Fruit fly (Drosophila melanogaster) whole organism, embryonic: ENCODE results near the gene CG44362.

ENCODE experiments used
- Ada2b ChIP-seq: fragments of 200-800 bp; sonication (Bioruptor generic); IDR thresholded peaks from 2 replicates; pipeline ENCODE4 v1.3.6; 2022; ENCODE audit warnings: missing biosample characterization, missing genetic modification characterization
- Aef1 ChIP-seq: fragments of 200-800 bp; sonication (Bioruptor generic); IDR thresholded peaks from 3 replicates; pipeline ENCODE4 v1.3.6; 2022; ENCODE audit warnings: missing biosample characterization, missing genetic modification characterization
- B-H2 ChIP-seq: fragments of 200-800 bp; sonication (Bioruptor generic); optimal IDR thresholded peaks from 2 replicates; lab custom pipeline; 2018; ENCODE audit warnings: missing biosample characterization, mild to moderate bottlenecking, missing genetic modification characterization
- Bteb2 ChIP-seq: fragments of 200-800 bp; sonication (Bioruptor generic); optimal IDR thresholded peaks from 2 replicates; lab custom pipeline; 2016; ENCODE audit warnings: missing biosample characterization, missing genetic modification characterization
- CG1024 ChIP-seq: fragments of 200-800 bp; sonication (Bioruptor generic); IDR thresholded peaks from 2 replicates; pipeline ENCODE4 v1.3.6; 2022; ENCODE audit warnings: missing biosample characterization, missing genetic modification characterization
- CG10321 ChIP-seq: fragments of 200-800 bp; sonication (Bioruptor generic); IDR thresholded peaks from 2 replicates; pipeline ENCODE4 v1.3.6; 2022; ENCODE audit warnings: missing biosample characterization, missing genetic modification characterization
- CG11456 ChIP-seq: fragments of 200-800 bp; sonication (Bioruptor generic); IDR thresholded peaks from 3 replicates; pipeline ENCODE4 v1.3.6; 2022; ENCODE audit warnings: missing biosample characterization, missing genetic modification characterization
- CG1233 ChIP-seq: fragments of 200-800 bp; sonication (Bioruptor generic); optimal IDR thresholded peaks from 4 replicates; lab custom pipeline; 2018; ENCODE audit warnings: missing biosample characterization, mild to moderate bottlenecking, missing genetic modification characterization
- CG12391 ChIP-seq: fragments of 200-800 bp; sonication (Bioruptor generic); optimal IDR thresholded peaks from 3 replicates; lab custom pipeline; 2018; ENCODE audit warnings: missing biosample characterization, mild to moderate bottlenecking, missing genetic modification characterization, moderate library complexity
- CG13894 ChIP-seq: fragments of 200-800 bp; sonication (Bioruptor generic); optimal IDR thresholded peaks from 3 replicates; lab custom pipeline; 2018; ENCODE audit warnings: missing biosample characterization, mild to moderate bottlenecking, missing genetic modification characterization, moderate library complexity
- CG14441 ChIP-seq: fragments of 200-800 bp; sonication (Bioruptor generic); IDR thresholded peaks from 2 replicates; pipeline ENCODE4 v1.3.6; 2022; ENCODE audit warnings: missing biosample characterization, missing genetic modification characterization
- CG14667 ChIP-seq: fragments of 200-800 bp; sonication (Bioruptor generic); IDR thresholded peaks from 2 replicates; pipeline ENCODE4 v1.3.6; 2022; ENCODE audit warnings: missing biosample characterization, missing genetic modification characterization
- CG14965 ChIP-seq: fragments of 200-800 bp; sonication (Bioruptor generic); optimal IDR thresholded peaks from 2 replicates; lab custom pipeline; 2016; ENCODE audit warnings: missing biosample characterization, missing genetic modification characterization, borderline replicate concordance
- CG15011 ChIP-seq: fragments of 200-800 bp; sonication (Bioruptor generic); optimal IDR thresholded peaks from 3 replicates; lab custom pipeline; 2018; ENCODE audit warnings: missing biosample characterization, mild to moderate bottlenecking, missing genetic modification characterization
- CG15696 ChIP-seq: fragments of 200-800 bp; sonication (Bioruptor generic); optimal IDR thresholded peaks from 2 replicates; lab custom pipeline; 2019; ENCODE audit warnings: missing biosample characterization, mild to moderate bottlenecking, missing genetic modification characterization, moderate library complexity
- CG1647 ChIP-seq: fragments of 200-800 bp; sonication (Bioruptor generic); optimal IDR thresholded peaks from 3 replicates; lab custom pipeline; 2016; ENCODE audit warnings: missing biosample characterization, missing genetic modification characterization
- CG16779 ChIP-seq: fragments of 200-800 bp; sonication (Bioruptor generic); IDR thresholded peaks from 2 replicates; pipeline ENCODE4 v1.3.6; 2022; ENCODE audit warnings: missing biosample characterization, missing genetic modification characterization
- CG17802 ChIP-seq: fragments of 200-800 bp; sonication (Bioruptor generic); optimal IDR thresholded peaks from 2 replicates; lab custom pipeline; 2018; ENCODE audit warnings: missing biosample characterization, mild to moderate bottlenecking, missing genetic modification characterization, moderate library complexity
- CG2116 ChIP-seq: fragments of 200-800 bp; sonication (Bioruptor generic); optimal IDR thresholded peaks from 3 replicates; lab custom pipeline; 2018; ENCODE audit warnings: missing biosample characterization, mild to moderate bottlenecking, missing genetic modification characterization
- CG34376 ChIP-seq: fragments of 200-800 bp; sonication (Bioruptor generic); optimal IDR thresholded peaks from 2 replicates; lab custom pipeline; 2018; ENCODE audit warnings: missing biosample characterization, mild to moderate bottlenecking, missing genetic modification characterization
- CG8944 ChIP-seq: fragments of 200-800 bp; sonication (Bioruptor generic); optimal IDR thresholded peaks from 3 replicates; lab custom pipeline; 2016; ENCODE audit warnings: missing biosample characterization, missing genetic modification characterization
- CHES-1-like ChIP-seq: fragments of 200-800 bp; sonication (Bioruptor generic); optimal IDR thresholded peaks from 2 replicates; lab custom pipeline; 2016; ENCODE audit warnings: missing biosample characterization, missing genetic modification characterization
- D19B ChIP-seq: fragments of 200-800 bp; sonication (Bioruptor generic); optimal IDR thresholded peaks from 2 replicates; lab custom pipeline; 2017; ENCODE audit warnings: missing biosample characterization, mild to moderate bottlenecking, missing genetic modification characterization
- Dbx ChIP-seq: fragments of 200-800 bp; sonication (Bioruptor generic); IDR thresholded peaks from 3 replicates; pipeline ENCODE4 v1.3.6; 2022; ENCODE audit warnings: missing biosample characterization, missing genetic modification characterization
- Elba2 ChIP-seq: fragments of 200-800 bp; sonication (Bioruptor generic); optimal IDR thresholded peaks from 3 replicates; lab custom pipeline; 2016; ENCODE audit warnings: missing biosample characterization, missing genetic modification characterization
- Gug ChIP-seq: fragments of 200-800 bp; sonication (Bioruptor generic); IDR thresholded peaks from 4 replicates; pipeline ENCODE4 v1.3.6; 2022; ENCODE audit warnings: missing biosample characterization, missing genetic modification characterization
- HLH3B ChIP-seq: fragments of 200-800 bp; sonication (Bioruptor generic); IDR thresholded peaks from 2 replicates; pipeline ENCODE4 v1.3.6; 2022; ENCODE audit warnings: missing biosample characterization, missing genetic modification characterization
- Mad ChIP-seq: fragments of 200-800 bp; sonication (Bioruptor generic); optimal IDR thresholded peaks from 2 replicates; lab custom pipeline; 2016; ENCODE audit warnings: missing biosample characterization, missing genetic modification characterization
- Myb ChIP-seq: fragments of 200-800 bp; sonication (Bioruptor generic); optimal IDR thresholded peaks from 2 replicates; lab custom pipeline; 2016; ENCODE audit warnings: missing biosample characterization, missing genetic modification characterization
- NFAT ChIP-seq: fragments of 200-800 bp; sonication (Bioruptor generic); IDR thresholded peaks from 2 replicates; pipeline ENCODE4 v1.3.6; 2022; ENCODE audit warnings: missing biosample characterization, missing genetic modification characterization
- Oaz ChIP-seq: fragments of 200-800 bp; sonication (Bioruptor generic); IDR thresholded peaks from 2 replicates; pipeline ENCODE4 v1.3.6; 2022; ENCODE audit warnings: missing biosample characterization, missing genetic modification characterization
- PHDP ChIP-seq: fragments of 200-800 bp; sonication (Bioruptor generic); optimal IDR thresholded peaks from 3 replicates; lab custom pipeline; 2018; ENCODE audit warnings: missing biosample characterization, mild to moderate bottlenecking, missing genetic modification characterization, moderate library complexity
- Scr ChIP-seq: fragments of 200-800 bp; sonication (Bioruptor generic); IDR thresholded peaks from 2 replicates; pipeline ENCODE4 v1.3.6; 2022; ENCODE audit warnings: missing biosample characterization, missing genetic modification characterization; ENCODE audit not compliant: partially characterized antibody
- Xbp1 ChIP-seq: fragments of 200-800 bp; sonication (Bioruptor generic); optimal IDR thresholded peaks from 3 replicates; lab custom pipeline; 2016; ENCODE audit warnings: missing biosample characterization, mild to moderate bottlenecking, missing genetic modification characterization
- bcd ChIP-seq: fragments of 200-800 bp; sonication (Bioruptor generic); optimal IDR thresholded peaks from 2 replicates; lab custom pipeline; 2017; ENCODE audit warnings: missing biosample characterization, mild to moderate bottlenecking, missing genetic modification characterization
- br ChIP-seq: fragments of >200 bp; optimal IDR thresholded peaks from 2 replicates; lab custom pipeline; 2017
- cas ChIP-seq: fragments of 200-800 bp; sonication (Bioruptor generic); IDR thresholded peaks from 2 replicates; pipeline ENCODE4 v1.3.6; 2022; ENCODE audit warnings: missing biosample characterization, missing genetic modification characterization
- crol ChIP-seq: fragments of 200-800 bp; sonication (Bioruptor generic); IDR thresholded peaks from 2 replicates; pipeline ENCODE4 v1.3.6; 2022; ENCODE audit warnings: missing biosample characterization, missing genetic modification characterization
- da ChIP-seq: fragments of 200-800 bp; sonication (Bioruptor generic); optimal IDR thresholded peaks from 2 replicates; lab custom pipeline; 2016; ENCODE audit warnings: missing biosample characterization, missing genetic modification characterization
- grau ChIP-seq: fragments of 200-800 bp; optimal IDR thresholded peaks from 3 replicates; lab custom pipeline; 2019; ENCODE audit warnings: missing biosample characterization, mild to moderate bottlenecking, missing genetic modification characterization, moderate library complexity
- h ChIP-seq: fragments of >200 bp; optimal IDR thresholded peaks from 2 replicates; lab custom pipeline; 2017
- hbn ChIP-seq: fragments of 200-800 bp; sonication (Bioruptor generic); IDR thresholded peaks from 2 replicates; pipeline ENCODE4 v1.3.6; 2022; ENCODE audit warnings: missing biosample characterization, missing genetic modification characterization; ENCODE audit not compliant: partially characterized antibody
- ind ChIP-seq: fragments of 200-800 bp; sonication (Bioruptor generic); optimal IDR thresholded peaks from 3 replicates; lab custom pipeline; 2016; ENCODE audit warnings: missing biosample characterization, missing genetic modification characterization
- knrl ChIP-seq: fragments of 200-800 bp; sonication (Bioruptor generic); IDR thresholded peaks from 3 replicates; pipeline ENCODE4 v1.3.6; 2022; ENCODE audit warnings: missing biosample characterization, missing genetic modification characterization; ENCODE audit not compliant: partially characterized antibody
- mld ChIP-seq: fragments of 200-800 bp; sonication (Bioruptor generic); IDR thresholded peaks from 3 replicates; pipeline ENCODE4 v1.3.6; 2022; ENCODE audit warnings: missing biosample characterization, missing genetic modification characterization; ENCODE audit not compliant: partially characterized antibody
- phol ChIP-seq: fragments of 200-800 bp; sonication (Bioruptor generic); optimal IDR thresholded peaks from 3 replicates; lab custom pipeline; 2018; ENCODE audit warnings: missing biosample characterization, mild to moderate bottlenecking, missing genetic modification characterization, moderate library complexity
- psq ChIP-seq: fragments of 200-800 bp; sonication (Bioruptor generic); optimal IDR thresholded peaks from 2 replicates; lab custom pipeline; 2017; ENCODE audit warnings: missing biosample characterization, missing genetic modification characterization
- sisA ChIP-seq: fragments of 200-800 bp; sonication (Bioruptor generic); IDR thresholded peaks from 2 replicates; pipeline ENCODE4 v1.3.6; 2022; ENCODE audit warnings: missing biosample characterization, missing genetic modification characterization
- slp2 ChIP-seq: fragments of 200-800 bp; sonication (Bioruptor generic); optimal IDR thresholded peaks from 2 replicates; lab custom pipeline; 2016; ENCODE audit warnings: missing biosample characterization, missing genetic modification characterization
- tin ChIP-seq: fragments of 200-800 bp; sonication (Bioruptor generic); optimal IDR thresholded peaks from 3 replicates; lab custom pipeline; 2016; ENCODE audit warnings: missing biosample characterization, missing genetic modification characterization

The CG44362 gene

dm6 chr3L:11405362-11406254 is 8.3 kb downstream of the CG44362 start (continued):
- TF ChIP-seq CG2116 (GFP tag; lab: Kevin White, UChicago) (peak; percentile 74), CG1024 (GFP tag; lab: Robert Waterston, UW) (peak; percentile 90), hbn (GFP tag; lab: Robert Waterston, UW) (no peak), CG12391 (tag; lab: Kevin White, UChicago) (peak; percentile 97), mld (no peak), CG1233 (GFP tag; lab: Kevin White, UChicago) (peak; percentile 93), slp2 (GFP tag; lab: Kevin White, UChicago) (peak; percentile 95), CG34376 (GFP tag; lab: Kevin White, UChicago) (peak; percentile 19), NFAT (GFP tag; lab: Robert Waterston, UW) (peak; percentile 88), Bteb2 (peak; percentile 90), grau (tag; lab: Kevin White, UChicago) (peak; percentile 94), Scr (0 out of 2 replicates have a peak, but pooled peaks have one; percentile 18), bcd (GFP tag; lab: Kevin White, UChicago) (peak; percentile 90), cas (GFP tag; lab: Robert Waterston, UW) (peak; percentile 88), br (lab: Kevin White, UChicago) (no peak), CG10321 (GFP tag; lab: Robert Waterston, UW) (peak; percentile 75), D19B (GFP tag; lab: Kevin White, UChicago) (peak; percentile 56), CG13894 (tag; lab: Kevin White, UChicago) (peak; percentile 85), Mad (GFP tag; lab: Kevin White, UChicago) (peak; percentile 88), CG15696 (tag; lab: Kevin White, UChicago) (peak; percentile 95), Myb (GFP tag; lab: Kevin White, UChicago) (peak; percentile 58), Xbp1 (peak; percentile 96), tin (GFP tag; lab: Kevin White, UChicago) (peak; percentile 94), CG8944 (GFP tag; lab: Kevin White, UChicago) (peak; percentile 93), CG14667 (GFP tag; lab: Robert Waterston, UW) (peak; percentile 86), h (lab: Kevin White, UChicago) (no peak), CG17802 (tag; lab: Kevin White, UChicago) (peak; percentile 83), CG15011 (GFP tag; lab: Kevin White, UChicago) (peak; percentile 85), CG16779 (peak; percentile 81; the same call in 1 of the 2 replicates), PHDP (tag; lab: Kevin White, UChicago) (peak; percentile 95), crol (GFP tag; lab: Robert Waterston, UW) (peak; percentile 41; the same call in 1 of the 2 replicates), CHES-1-like (GFP tag; lab: Kevin White, UChicago) (peak; percentile 89), knrl (GFP tag; lab: Robert Waterston, UW) (peak; percentile 47; the same call in 2 of the 3 replicates), da (GFP tag; lab: Kevin White, UChicago) (peak; percentile 91), Oaz (GFP tag; lab: Robert Waterston, UW) (peak; percentile 90), CG14441 (peak; percentile 97), Elba2 (GFP tag; lab: Kevin White, UChicago) (peak; percentile 69), CG1647 (GFP tag; lab: Kevin White, UChicago) (peak; percentile 79), sisA (peak; percentile 94), psq (peak; percentile 85), CG14965 (peak; percentile 62), Gug (GFP tag; lab: Robert Waterston, UW) (peak; percentile 82; the same call in 3 of the 4 replicates), CG11456 (GFP tag; lab: Robert Waterston, UW) (peak; percentile 85), Dbx (GFP tag; lab: Robert Waterston, UW) (peak; percentile 64), Aef1 (GFP tag; lab: Robert Waterston, UW) (peak; percentile 92), ind (GFP tag; lab: Kevin White, UChicago) (peak; percentile 93), HLH3B (GFP tag; lab: Robert Waterston, UW) (peak; percentile 97), B-H2 (GFP tag; lab: Kevin White, UChicago) (peak; percentile 73), Ada2b (GFP tag; lab: Robert Waterston, UW) (peak; percentile 96), phol (tag; lab: Kevin White, UChicago) (peak; percentile 95)
